Fruit fly (Drosophila melanogaster) whole organism, pupa: ENCODE data around the gene CG32075.

Source experiments
- CG10348 ChIP-seq: fragments of 200-800 bp; sonication (Bioruptor generic); IDR thresholded peaks from 2 replicates; pipeline ENCODE4 v1.3.6; 2022; ENCODE audit warnings: missing biosample characterization, missing genetic modification characterization
- CG12605 ChIP-seq: fragments of 200-800 bp; sonication (Bioruptor generic); IDR thresholded peaks from 2 replicates; pipeline ENCODE4 v1.3.6; 2022; ENCODE audit warnings: missing biosample characterization, missing genetic modification characterization
- CG13204 ChIP-seq: fragments of 200-800 bp; sonication (Bioruptor generic); optimal IDR thresholded peaks from 2 replicates; lab custom pipeline; 2018; ENCODE audit warnings: missing biosample characterization, mild to moderate bottlenecking, missing genetic modification characterization, moderate library complexity
- CG14655 ChIP-seq: fragments of 200-800 bp; sonication (Bioruptor generic); optimal IDR thresholded peaks from 3 replicates; lab custom pipeline; 2017; ENCODE audit warnings: mild to moderate bottlenecking, missing biosample characterization, missing genetic modification reagents, missing genetic modification characterization
- CG15710 ChIP-seq: fragments of 200-800 bp; sonication (Bioruptor generic); optimal IDR thresholded peaks from 2 replicates; lab custom pipeline; 2018; ENCODE audit warnings: missing biosample characterization, mild to moderate bottlenecking, missing genetic modification characterization, moderate library complexity
- CG17806 ChIP-seq: fragments of 200-800 bp; sonication (Bioruptor generic); optimal IDR thresholded peaks from 2 replicates; lab custom pipeline; 2018; ENCODE audit warnings: missing biosample characterization, mild to moderate bottlenecking, missing genetic modification characterization, moderate library complexity
- CG32121 ChIP-seq: fragments of 200-800 bp; sonication (Bioruptor generic); IDR thresholded peaks from 2 replicates; pipeline ENCODE4 v1.3.6; 2022; ENCODE audit warnings: missing biosample characterization, missing genetic modification characterization
- CG34367 ChIP-seq: fragments of 200-800 bp; sonication (Bioruptor generic); optimal IDR thresholded peaks from 2 replicates; lab custom pipeline; 2018; ENCODE audit warnings: missing biosample characterization, mild to moderate bottlenecking, missing genetic modification characterization
- CG4496 ChIP-seq: fragments of 200-800 bp; sonication (Bioruptor generic); IDR thresholded peaks from 3 replicates; pipeline ENCODE4 v1.3.6; 2022; ENCODE audit warnings: missing biosample characterization, missing genetic modification characterization
- CG8159 ChIP-seq: fragments of 200-800 bp; sonication (Bioruptor generic); optimal IDR thresholded peaks from 3 replicates; lab custom pipeline; 2018; ENCODE audit warnings: missing biosample characterization, mild to moderate bottlenecking, missing genetic modification characterization, moderate library complexity
- CG8301 ChIP-seq: fragments of 200-800 bp; sonication (Bioruptor generic); optimal IDR thresholded peaks from 2 replicates; lab custom pipeline; 2018; ENCODE audit warnings: missing biosample characterization, mild to moderate bottlenecking, missing genetic modification characterization
- CG9948 ChIP-seq: fragments of 200-800 bp; sonication (Bioruptor generic); optimal IDR thresholded peaks from 2 replicates; lab custom pipeline; 2018; ENCODE audit warnings: missing biosample characterization, mild to moderate bottlenecking, missing genetic modification characterization, moderate library complexity
- D1 ChIP-seq: fragments of 200-800 bp; sonication (Bioruptor generic); optimal IDR thresholded peaks from 2 replicates; lab custom pipeline; 2018; ENCODE audit warnings: missing biosample characterization, mild to moderate bottlenecking, missing genetic modification characterization, moderate library complexity
- EcR ChIP-seq: fragments of 200-800 bp; sonication (Bioruptor generic); optimal IDR thresholded peaks from 3 replicates; lab custom pipeline; 2019; ENCODE audit warnings: missing biosample characterization, missing genetic modification characterization, mild to moderate bottlenecking, moderate library complexity, missing genetic modification reagents
- Ets98B ChIP-seq: fragments of 200-800 bp; sonication (Bioruptor generic); IDR thresholded peaks from 2 replicates; pipeline ENCODE4 v1.3.6; 2022; ENCODE audit warnings: missing biosample characterization, missing genetic modification characterization
- Pif1A ChIP-seq: fragments of 200-800 bp; sonication (Bioruptor generic); optimal IDR thresholded peaks from 3 replicates; lab custom pipeline; 2016; ENCODE audit warnings: missing biosample characterization, missing genetic modification characterization
- Pif1B ChIP-seq: fragments of 200-800 bp; sonication (Bioruptor generic); optimal IDR thresholded peaks from 3 replicates; lab custom pipeline; 2016; ENCODE audit warnings: missing biosample characterization, missing genetic modification characterization
- Snoo ChIP-seq: fragments of 200-800 bp; sonication (Bioruptor generic); optimal IDR thresholded peaks from 3 replicates; lab custom pipeline; 2017; ENCODE audit warnings: missing biosample characterization, mild to moderate bottlenecking, missing genetic modification characterization, inconsistent platforms
- fd96Ca ChIP-seq: fragments of 200-800 bp; sonication (Bioruptor generic); IDR thresholded peaks from 3 replicates; pipeline ENCODE4 v1.3.6; 2022; ENCODE audit warnings: missing biosample characterization, missing genetic modification characterization
- gl ChIP-seq: fragments of 200-800 bp; sonication (Bioruptor generic); optimal IDR thresholded peaks from 2 replicates; lab custom pipeline; 2018; ENCODE audit warnings: missing biosample characterization, mild to moderate bottlenecking, missing genetic modification characterization
- rn ChIP-seq: fragments of 200-800 bp; sonication (Bioruptor generic); IDR thresholded peaks from 2 replicates; pipeline ENCODE4 v1.3.6; 2022; ENCODE audit warnings: missing biosample characterization, missing genetic modification characterization

The CG32075 gene

DNA sequence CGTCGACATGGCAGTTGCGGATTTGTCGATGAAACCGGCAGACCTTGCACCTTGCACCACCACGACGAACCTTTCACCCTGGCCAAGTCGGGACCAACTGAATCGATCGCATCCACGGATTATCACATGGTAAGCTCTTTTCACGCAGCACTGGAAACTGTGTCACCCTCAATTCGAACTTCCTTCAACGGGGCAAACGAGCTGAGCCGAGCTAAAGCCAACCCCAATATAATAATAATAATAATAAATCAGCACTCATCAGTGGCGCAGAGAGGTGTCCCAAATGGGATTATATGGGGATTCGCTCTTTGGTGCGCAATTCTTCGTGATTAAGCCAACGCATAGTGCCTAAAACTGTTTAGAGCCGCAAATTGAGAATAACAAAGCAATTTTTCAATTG is 13.5 kb downstream of the CG32075 start, which contains the start of gene CG43693:
CG43693 (minus strand) TSS at position 101 of the 400 bp plus-strand sequence.
- TF ChIP-seq gl (no peak), CG34367 (tag; lab: Kevin White, UChicago) (no peak), CG17806 (tag; lab: Kevin White, UChicago) (no peak), EcR (no peak), CG9948 (tag; lab: Kevin White, UChicago) (no peak), CG14655 (GFP tag; lab: Kevin White, UChicago) (no peak), fd96Ca (GFP tag; lab: Robert Waterston, UW) (no peak)

DNA sequence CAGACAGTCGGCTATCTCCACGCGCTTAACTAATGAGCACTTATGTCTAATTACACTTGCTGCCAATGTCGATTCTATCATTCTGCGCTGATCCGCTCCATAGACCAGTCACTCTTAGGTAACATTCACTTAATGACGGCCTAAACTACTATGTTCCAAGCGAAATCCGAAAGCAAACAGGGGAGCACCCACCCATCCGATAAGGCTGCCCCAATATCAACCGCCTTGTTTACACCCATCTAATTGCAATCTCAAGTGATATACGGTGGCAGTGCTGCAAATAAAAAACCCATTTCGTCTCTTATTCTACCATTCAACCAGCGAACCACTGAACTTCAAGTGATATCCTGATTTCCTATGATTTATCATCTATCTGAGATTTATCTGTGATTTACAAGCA is 15.3 kb downstream of the CG32075 start:
- TF ChIP-seq CG10348 (GFP tag; lab: Robert Waterston, UW) (no peak), EcR (no peak), CG32121 (GFP tag; lab: Robert Waterston, UW) (0 out of 2 replicates have a peak, but pooled peaks have one; percentile 12)

DNA sequence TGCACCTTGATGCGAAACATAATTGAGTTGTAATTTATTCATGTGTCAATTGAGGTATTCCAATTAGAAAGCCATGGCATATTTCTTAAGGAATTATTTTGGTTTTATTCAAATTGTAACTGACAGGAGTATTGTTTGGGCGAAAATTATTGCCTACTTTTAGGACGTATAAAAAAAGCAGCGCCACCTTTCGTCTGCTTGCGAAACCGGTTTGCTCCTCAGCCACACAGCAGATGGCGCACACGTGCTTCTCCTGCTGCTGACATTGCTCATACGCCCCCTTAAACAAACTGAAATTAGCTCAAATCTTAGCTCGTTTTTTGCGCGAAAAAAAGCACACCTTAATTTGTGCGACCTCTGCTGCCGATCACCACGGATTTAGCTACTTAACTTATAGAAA is 16.9 kb downstream of the CG32075 start:
- peak; percentile 68 for TF ChIP-seq Snoo (tag; lab: Kevin White, UChicago)
- TF ChIP-seq CG4496 (GFP tag; lab: Robert Waterston, UW): peak; percentile 79
- peak; percentile 13 for TF ChIP-seq Pif1A (GFP tag; lab: Kevin White, UChicago)
- no peak for TF ChIP-seq rn (GFP tag; lab: Robert Waterston, UW)
- peak; percentile 45; the same call in 1 of the 2 replicates for TF ChIP-seq Ets98B
- TF ChIP-seq CG34367 (tag; lab: Kevin White, UChicago): peak; percentile 29
- TF ChIP-seq D1: peak; percentile 65
- peak; percentile 1 for TF ChIP-seq gl
- 0 out of 2 replicates have a peak, but pooled peaks have one; percentile 36 for TF ChIP-seq CG32121 (GFP tag; lab: Robert Waterston, UW)
- TF ChIP-seq CG17806 (tag; lab: Kevin White, UChicago): no peak

DNA sequence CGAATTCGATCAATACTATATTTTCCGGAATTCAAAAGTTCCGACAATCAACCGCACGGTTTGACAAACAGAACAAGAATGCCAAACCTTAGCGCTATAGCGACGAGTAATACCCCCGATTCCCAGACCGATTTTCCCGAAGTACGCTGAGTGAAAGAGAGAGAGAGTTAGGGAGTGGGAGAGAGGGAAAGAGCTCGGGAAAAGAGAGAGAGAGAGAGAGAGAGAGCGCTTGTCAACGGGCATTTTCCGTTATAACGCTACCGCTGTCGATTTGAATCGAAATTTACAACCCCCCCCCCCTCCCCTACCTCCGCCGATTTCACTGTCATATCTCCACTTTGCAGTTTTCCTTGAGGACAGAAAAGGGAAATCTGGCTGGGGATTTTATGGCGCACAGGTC is 18.2 kb downstream of the CG32075 start:
- no peak for TF ChIP-seq CG14655 (GFP tag; lab: Kevin White, UChicago)
- TF ChIP-seq CG17806 (tag; lab: Kevin White, UChicago): no peak
- TF ChIP-seq CG13204 (GFP tag; lab: Kevin White, UChicago): no peak
- no peak for TF ChIP-seq EcR
- TF ChIP-seq Pif1A (GFP tag; lab: Kevin White, UChicago): no peak
- no peak for TF ChIP-seq CG4496 (GFP tag; lab: Robert Waterston, UW)
- TF ChIP-seq CG10348 (GFP tag; lab: Robert Waterston, UW): no peak
- no peak for TF ChIP-seq CG8301 (tag; lab: Kevin White, UChicago)
- no peak for TF ChIP-seq Snoo (tag; lab: Kevin White, UChicago)
- no peak for TF ChIP-seq Pif1B (GFP tag; lab: Kevin White, UChicago)
- no peak for TF ChIP-seq CG32121 (GFP tag; lab: Robert Waterston, UW)
- TF ChIP-seq CG34367 (tag; lab: Kevin White, UChicago): no peak
- TF ChIP-seq rn (GFP tag; lab: Robert Waterston, UW): no peak
- TF ChIP-seq, all 21 proteins: peak for 0

DNA sequence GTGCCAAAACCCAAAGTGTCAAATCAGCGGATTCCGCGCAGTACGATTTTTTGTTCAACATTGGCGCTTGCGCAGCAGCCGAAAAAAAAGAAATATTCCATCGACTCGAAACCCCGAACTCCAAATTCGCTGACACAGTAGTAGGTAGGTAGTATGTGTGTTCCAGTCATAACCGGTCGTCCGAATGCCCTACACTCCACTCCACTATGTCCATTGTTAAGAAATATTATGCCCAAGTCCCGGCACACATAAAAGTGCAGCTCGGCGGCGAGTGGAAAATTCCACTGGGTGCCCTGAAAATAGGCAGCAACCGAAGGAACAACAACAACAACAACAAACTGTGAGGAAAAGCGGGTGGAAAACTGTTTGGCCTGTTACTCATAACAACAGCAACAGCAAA is 19.7 kb downstream of the CG32075 start:
- TF ChIP-seq CG9948 (tag; lab: Kevin White, UChicago) (no peak), D1 (no peak), EcR (no peak), Pif1A (GFP tag; lab: Kevin White, UChicago) (no peak), Snoo (tag; lab: Kevin White, UChicago) (no peak), Ets98B (no peak), rn (GFP tag; lab: Robert Waterston, UW) (no peak), CG32121 (GFP tag; lab: Robert Waterston, UW) (no peak), CG4496 (GFP tag; lab: Robert Waterston, UW) (no peak), CG8159 (tag; lab: Kevin White, UChicago) (no peak), CG14655 (GFP tag; lab: Kevin White, UChicago) (no peak), CG13204 (GFP tag; lab: Kevin White, UChicago) (no peak), fd96Ca (GFP tag; lab: Robert Waterston, UW) (no peak), CG10348 (GFP tag; lab: Robert Waterston, UW) (no peak), CG34367 (tag; lab: Kevin White, UChicago) (no peak), CG15710 (tag; lab: Kevin White, UChicago) (no peak)

DNA sequence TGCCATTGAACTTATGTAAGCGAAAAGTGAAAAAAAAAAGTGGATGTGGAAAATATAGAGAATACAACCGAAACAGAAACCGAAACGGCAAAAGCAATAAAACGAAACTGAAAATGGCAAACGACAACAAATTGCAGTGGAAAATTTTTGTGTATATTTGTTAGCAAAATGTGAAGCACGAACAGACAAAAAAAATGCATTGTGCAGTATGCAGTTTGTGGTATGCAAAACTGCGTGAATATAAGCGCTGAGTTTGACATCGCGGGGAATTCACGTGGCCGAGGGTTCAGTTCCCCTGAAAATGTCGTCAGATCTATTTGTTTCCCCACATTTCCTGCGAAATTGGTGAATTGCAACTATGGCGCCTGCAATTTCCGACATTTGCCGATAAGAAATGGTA is 21.1 kb downstream of the CG32075 start:
- TF ChIP-seq rn (GFP tag; lab: Robert Waterston, UW): no peak
- no peak for TF ChIP-seq gl
- TF ChIP-seq Pif1B (GFP tag; lab: Kevin White, UChicago): no peak
- TF ChIP-seq Pif1A (GFP tag; lab: Kevin White, UChicago): no peak
- TF ChIP-seq CG32121 (GFP tag; lab: Robert Waterston, UW): no peak
- no peak for TF ChIP-seq CG15710 (tag; lab: Kevin White, UChicago)
- no peak for TF ChIP-seq CG34367 (tag; lab: Kevin White, UChicago)
- TF ChIP-seq CG12605: no peak
- TF ChIP-seq CG4496 (GFP tag; lab: Robert Waterston, UW): no peak
- TF ChIP-seq CG8159 (tag; lab: Kevin White, UChicago): no peak
- no peak for TF ChIP-seq EcR

DNA sequence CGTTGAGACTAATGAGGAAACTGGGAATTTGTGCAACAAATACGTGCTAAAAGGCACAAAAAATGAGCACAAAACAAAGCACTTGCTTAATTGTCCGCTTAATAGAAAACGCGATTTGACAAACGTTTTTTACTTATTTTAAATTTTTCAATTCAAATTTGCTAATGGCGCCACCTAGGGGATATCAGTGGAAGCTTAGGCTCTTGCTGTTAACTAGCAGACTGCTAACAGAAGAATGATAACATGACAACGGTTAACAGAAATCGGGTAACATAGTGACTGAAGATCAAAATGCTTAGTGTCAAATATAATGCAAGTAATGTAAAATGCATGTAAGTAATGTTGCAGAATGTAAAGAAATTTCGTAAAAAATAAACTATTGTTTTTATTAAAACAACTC is 23.5 kb downstream of the CG32075 start:
- TF ChIP-seq Ets98B (no peak), CG10348 (GFP tag; lab: Robert Waterston, UW) (no peak), CG8159 (tag; lab: Kevin White, UChicago) (no peak)
- TF ChIP-seq, all 21 proteins: peak for 0
